Fruit fly (Drosophila melanogaster): ENCODE data around the gene CG44303.
A peak's percentile ranks its signal among the peaks of the same experiment; 100 is the strongest.

The CG44303 gene

dm6 chrX:6646846-6647245 lies 40.4 kb downstream of the CG44303 start (continued):
- peak; percentile 37 for TF ChIP-seq CG32006 (GFP tag; optimal IDR thresholded peaks at IDR 0.05)
- TF ChIP-seq Hr39 (GFP tag; optimal IDR thresholded peaks at IDR 0.05), result no peak
- no peak for TF ChIP-seq CG6276 (GFP tag; optimal IDR thresholded peaks at IDR 0.05)
- no peak for TF ChIP-seq pdm3 (GFP tag; optimal IDR thresholded peaks at IDR 0.05)
- TF ChIP-seq Met (GFP tag; optimal IDR thresholded peaks at IDR 0.05), result no peak
- no peak for TF ChIP-seq Blimp-1 (GFP tag; optimal IDR thresholded peaks at IDR 0.05)
- TF ChIP-seq CG31627 (GFP tag; optimal IDR thresholded peaks at IDR 0.05), result peak; percentile 13
- TF ChIP-seq fd59A (GFP tag; optimal IDR thresholded peaks at IDR 0.05), result no peak
- TF ChIP-seq CG9139 (GFP tag; optimal IDR thresholded peaks at IDR 0.05), result no peak
- no peak for TF ChIP-seq CG4318 (GFP tag; optimal IDR thresholded peaks at IDR 0.05)
- TF ChIP-seq achi (GFP tag; optimal IDR thresholded peaks at IDR 0.05), result peak; percentile 31
- TF ChIP-seq eg (GFP tag; IDR thresholded peaks at IDR 0.05), result no peak
- TF ChIP-seq Ets96B (tag; optimal IDR thresholded peaks at IDR 0.05), result peak; percentile 3
- peak; percentile 26 for TF ChIP-seq acj6 (GFP tag; optimal IDR thresholded peaks at IDR 0.05)
- TF ChIP-seq CG6163 (GFP tag; IDR thresholded peaks at IDR 0.05), result 0 out of 3 replicates have a peak, but pooled peaks have one; percentile 28
- no peak for TF ChIP-seq CG8319 (GFP tag; optimal IDR thresholded peaks at IDR 0.05)
- peak in 1 of 2 experiments; percentile 21 for TF ChIP-seq ss (GFP tag; optimal IDR thresholded peaks at IDR 0.05)
- no peak for TF ChIP-seq Hr38 (GFP tag; optimal IDR thresholded peaks at IDR 0.05)

DNA sequence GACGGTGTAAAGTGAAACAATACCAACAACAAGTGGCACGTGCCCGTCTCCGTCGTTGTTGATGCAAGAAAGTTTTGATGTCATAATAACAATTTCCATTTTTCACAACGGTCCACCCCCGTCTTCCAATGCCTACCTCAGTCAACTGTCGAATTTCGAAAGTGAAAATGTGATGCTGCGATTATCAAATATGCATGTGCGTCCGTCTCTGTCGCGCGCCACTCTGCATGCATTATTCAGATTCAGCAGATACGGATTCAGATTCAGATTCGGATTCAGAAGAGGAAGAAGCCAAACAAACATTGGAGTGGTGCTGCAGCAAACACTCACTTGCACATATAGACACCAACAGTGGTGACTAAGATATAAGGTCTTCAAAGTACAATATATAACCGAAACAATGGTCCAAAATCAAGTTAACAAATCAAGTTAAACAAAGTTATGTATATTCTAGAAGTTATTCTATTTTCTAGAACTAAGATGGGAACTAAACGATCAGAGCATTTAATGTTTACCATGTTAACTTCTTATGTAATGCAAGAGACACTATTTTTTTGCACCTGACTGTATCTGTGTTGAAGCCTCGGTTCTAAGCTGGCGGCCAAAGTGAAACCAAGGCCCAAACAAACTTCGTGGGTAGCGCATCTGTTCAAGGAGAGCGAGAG lies 44.5 kb downstream of the CG44303 start:
- peak; percentile 38 for TF ChIP-seq Ets21C (GFP tag; optimal IDR thresholded peaks at IDR 0.05)
- TF ChIP-seq CG8319 (GFP tag; optimal IDR thresholded peaks at IDR 0.05), result no peak
- peak; percentile 66 for TF ChIP-seq esn (GFP tag; optimal IDR thresholded peaks at IDR 0.05)
- peak; percentile 53 for TF ChIP-seq topi (GFP tag; optimal IDR thresholded peaks at IDR 0.05)
- no peak for TF ChIP-seq Hr38 (GFP tag; optimal IDR thresholded peaks at IDR 0.05)
- TF ChIP-seq OdsH (GFP tag; optimal IDR thresholded peaks at IDR 0.05), result peak; percentile 43
- peak; percentile 29 to 32 for TF ChIP-seq ss (GFP tag; optimal IDR thresholded peaks at IDR 0.05)
- no peak for TF ChIP-seq Sox15 (GFP tag; optimal IDR thresholded peaks at IDR 0.05)
- peak; percentile 15 for TF ChIP-seq CG1621 (tag; optimal IDR thresholded peaks at IDR 0.05)
- TF ChIP-seq Hr4 (GFP tag; optimal IDR thresholded peaks at IDR 0.05), result peak; percentile 61
- peak; percentile 59 for TF ChIP-seq CG32006 (GFP tag; optimal IDR thresholded peaks at IDR 0.05)
- no peak for TF ChIP-seq CG6854 (GFP tag; optimal IDR thresholded peaks at IDR 0.05)
- TF ChIP-seq salr (GFP tag; optimal IDR thresholded peaks at IDR 0.05), result no peak
- peak; percentile 80 for TF ChIP-seq CG6163 (GFP tag; IDR thresholded peaks at IDR 0.05)
- peak; percentile 35 for TF ChIP-seq CG3032 (tag; optimal IDR thresholded peaks at IDR 0.05)
- peak; percentile 51 for TF ChIP-seq CG3919 (GFP tag; optimal IDR thresholded peaks at IDR 0.05)
- TF ChIP-seq Lpt (GFP tag; optimal IDR thresholded peaks at IDR 0.05), result no peak
- TF ChIP-seq CG31627 (GFP tag; optimal IDR thresholded peaks at IDR 0.05), result peak; percentile 32
- TF ChIP-seq eg (GFP tag; IDR thresholded peaks at IDR 0.05), result peak; percentile 66; the same call in 1 of the 3 replicates
- no peak for TF ChIP-seq spab (GFP tag; optimal IDR thresholded peaks at IDR 0.05)
- TF ChIP-seq net (GFP tag; optimal IDR thresholded peaks at IDR 0.05), result peak; percentile 30
- TF ChIP-seq lz (GFP tag; optimal IDR thresholded peaks at IDR 0.05), result peak; percentile 61
- TF ChIP-seq CG34406 (GFP tag; optimal IDR thresholded peaks at IDR 0.05), result peak; percentile 37
- TF ChIP-seq CG11902 (GFP tag; optimal IDR thresholded peaks at IDR 0.05), result no peak
- peak; percentile 35 for TF ChIP-seq CG10669 (GFP tag; optimal IDR thresholded peaks at IDR 0.05)
- TF ChIP-seq achi (GFP tag; optimal IDR thresholded peaks at IDR 0.05), result peak; percentile 58
- TF ChIP-seq CG11294 (GFP tag; IDR thresholded peaks at IDR 0.05), result peak; percentile 42; the same call in 1 of the 2 replicates
- peak; percentile 31 for TF ChIP-seq acj6 (GFP tag; optimal IDR thresholded peaks at IDR 0.05)
- peak; percentile 15 for TF ChIP-seq CG11762 (GFP tag; optimal IDR thresholded peaks at IDR 0.05; ENCODE audit: insufficient read depth)
- peak; percentile 8 for TF ChIP-seq fd59A (GFP tag; optimal IDR thresholded peaks at IDR 0.05)
- peak; percentile 85 for TF ChIP-seq Eip78C (GFP tag)
- TF ChIP-seq Eip75B (GFP tag; optimal IDR thresholded peaks at IDR 0.05), result peak; percentile 64
- TF ChIP-seq pdm3 (GFP tag; optimal IDR thresholded peaks at IDR 0.05), result peak; percentile 60
- peak; percentile 44 for TF ChIP-seq cyc (GFP tag; optimal IDR thresholded peaks at IDR 0.05)
- no peak for TF ChIP-seq fd85E (GFP tag; optimal IDR thresholded peaks at IDR 0.05)
- TF ChIP-seq Sox102F (GFP tag; optimal IDR thresholded peaks at IDR 0.05), result peak; percentile 56
- peak; percentile 11 for TF ChIP-seq Blimp-1 (GFP tag; optimal IDR thresholded peaks at IDR 0.05)
- TF ChIP-seq Hr39 (GFP tag; optimal IDR thresholded peaks at IDR 0.05), result peak; percentile 59
- peak; percentile 35 for TF ChIP-seq CG6808 (GFP tag; optimal IDR thresholded peaks at IDR 0.05)
- TF ChIP-seq Eip93F (GFP tag; optimal IDR thresholded peaks at IDR 0.05), result no peak
- peak; percentile 36 for TF ChIP-seq dsx (GFP tag; optimal IDR thresholded peaks at IDR 0.05; ENCODE audit: poor library complexity, severe bottlenecking)
- no peak for TF ChIP-seq CG4318 (GFP tag; optimal IDR thresholded peaks at IDR 0.05)

Measured in whole organism, prepupa.